Fruit fly (Drosophila melanogaster) whole organism, embryonic: ENCODE measurements around the gene TwdlX.
A peak's percentile ranks its signal among the peaks of the same experiment; 100 is the strongest.

ENCODE experiments used
- Ada2b ChIP-seq: fragments of 200-800 bp; sonication (Bioruptor generic); IDR thresholded peaks from 2 replicates; pipeline ENCODE4 v1.3.6; 2022; ENCODE audit warnings: missing biosample characterization, missing genetic modification characterization
- BEAF-32 ChIP-seq: fragments of 200-800 bp; sonication (Bioruptor generic); optimal IDR thresholded peaks from 3 replicates; lab custom pipeline; 2017; ENCODE audit warnings: missing biosample characterization, missing genetic modification characterization, mild to moderate bottlenecking, moderate library complexity, missing genetic modification reagents
- Bdp1 ChIP-seq: fragments of 200-800 bp; sonication (Bioruptor generic); optimal IDR thresholded peaks from 3 replicates; lab custom pipeline; 2016; ENCODE audit warnings: missing biosample characterization, missing genetic modification characterization
- Bgb ChIP-seq: fragments of 200-800 bp; sonication (Bioruptor generic); IDR thresholded peaks from 2 replicates; pipeline ENCODE4 v1.3.6; 2022; ENCODE audit warnings: missing biosample characterization, missing genetic modification characterization; ENCODE audit not compliant: partially characterized antibody
- CG10209 ChIP-seq: fragments of 200-800 bp; sonication (Bioruptor generic); optimal IDR thresholded peaks from 3 replicates; lab custom pipeline; 2017; ENCODE audit warnings: missing biosample characterization, mild to moderate bottlenecking, missing genetic modification characterization, missing genetic modification reagents
- CG10979 ChIP-seq: fragments of 200-800 bp; sonication (Bioruptor generic); optimal IDR thresholded peaks from 2 replicates; lab custom pipeline; 2018; ENCODE audit warnings: missing biosample characterization, mild to moderate bottlenecking, missing genetic modification characterization, moderate library complexity
- CG12236 ChIP-seq: fragments of 200-800 bp; sonication (Bioruptor generic); optimal IDR thresholded peaks from 2 replicates; lab custom pipeline; 2016; ENCODE audit warnings: missing biosample characterization, missing genetic modification characterization
- CG12744 ChIP-seq: fragments of 200-800 bp; sonication (Bioruptor generic); optimal IDR thresholded peaks from 2 replicates; lab custom pipeline; 2016; ENCODE audit warnings: missing biosample characterization, missing genetic modification characterization
- CG1603 ChIP-seq: fragments of 200-800 bp; sonication (Bioruptor generic); optimal IDR thresholded peaks from 2 replicates; lab custom pipeline; 2019; ENCODE audit warnings: missing biosample characterization, mild to moderate bottlenecking, missing genetic modification characterization, moderate library complexity
- CG17385 ChIP-seq: fragments of 200-800 bp; sonication (Bioruptor generic); optimal IDR thresholded peaks from 3 replicates; lab custom pipeline; 2018; ENCODE audit warnings: missing biosample characterization, mild to moderate bottlenecking, missing genetic modification characterization
- CG1832 ChIP-seq: fragments of 200-800 bp; sonication (Bioruptor generic); optimal IDR thresholded peaks from 2 replicates; lab custom pipeline; 2017; ENCODE audit warnings: missing biosample characterization, mild to moderate bottlenecking, missing genetic modification characterization, inconsistent platforms
- CG2199 ChIP-seq: fragments of 200-800 bp; sonication (Bioruptor generic); IDR thresholded peaks from 3 replicates; pipeline ENCODE4 v1.3.6; 2022; ENCODE audit warnings: missing biosample characterization, missing genetic modification characterization
- CG2678 ChIP-seq: fragments of 200-800 bp; sonication (Bioruptor generic); optimal IDR thresholded peaks from 3 replicates; lab custom pipeline; 2019; ENCODE audit warnings: missing biosample characterization, mild to moderate bottlenecking, missing genetic modification characterization, moderate library complexity
- CG31388 ChIP-seq: fragments of 200-800 bp; sonication (Bioruptor generic); optimal IDR thresholded peaks from 2 replicates; lab custom pipeline; 2016; ENCODE audit warnings: missing biosample characterization, missing genetic modification characterization
- CG5180 ChIP-seq: fragments of 200-800 bp; sonication (Bioruptor generic); optimal IDR thresholded peaks from 3 replicates; lab custom pipeline; 2017; ENCODE audit warnings: missing biosample characterization, missing genetic modification characterization, mild to moderate bottlenecking, moderate library complexity, missing genetic modification reagents
- CG8290 ChIP-seq, 3 experiments: fragments of 200-800 bp; sonication (Bioruptor generic); optimal IDR thresholded peaks; 2 replicates each; lab custom pipeline; 2016 to 2019; ENCODE audit warnings: missing biosample characterization in 3 of 3, missing genetic modification characterization in 3 of 3, mild to moderate bottlenecking in 2 of 3, moderate library complexity in 1 of 3
- CG9817 ChIP-seq: fragments of 200-800 bp; sonication (Bioruptor generic); optimal IDR thresholded peaks from 2 replicates; lab custom pipeline; 2018; ENCODE audit warnings: missing biosample characterization, mild to moderate bottlenecking, missing genetic modification characterization, moderate library complexity
- CG9876 ChIP-seq: fragments of 200-800 bp; sonication (Bioruptor generic); optimal IDR thresholded peaks from 2 replicates; lab custom pipeline; 2016; ENCODE audit warnings: missing biosample characterization, missing genetic modification characterization
- Deaf1 ChIP-seq: fragments of 200-800 bp; optimal IDR thresholded peaks from 3 replicates; lab custom pipeline; 2019; ENCODE audit warnings: missing biosample characterization, mild to moderate bottlenecking, missing genetic modification characterization, moderate library complexity
- Dref ChIP-seq: fragments of 200-800 bp; sonication (Bioruptor generic); IDR thresholded peaks from 2 replicates; pipeline ENCODE4 v1.3.6; 2022; ENCODE audit warnings: missing biosample characterization, missing genetic modification characterization
- E2f2 ChIP-seq: fragments of 200-800 bp; sonication (Bioruptor generic); IDR thresholded peaks from 2 replicates; pipeline ENCODE4 v1.3.6; 2022; ENCODE audit warnings: missing biosample characterization, missing genetic modification characterization
- GATAe ChIP-seq: fragments of 200-800 bp; sonication (Bioruptor generic); conservative IDR thresholded peaks from 2 replicates; pipeline ENCODE4 v1.3.6; 2022; ENCODE audit warnings: missing biosample characterization, missing genetic modification characterization
- HHEX ChIP-seq: fragments of 200-800 bp; sonication (Bioruptor generic); optimal IDR thresholded peaks from 3 replicates; lab custom pipeline; 2017; ENCODE audit warnings: missing biosample characterization, mild to moderate bottlenecking, missing genetic modification characterization, missing genetic modification reagents
- Oaz ChIP-seq: fragments of 200-800 bp; sonication (Bioruptor generic); IDR thresholded peaks from 2 replicates; pipeline ENCODE4 v1.3.6; 2022; ENCODE audit warnings: missing biosample characterization, missing genetic modification characterization
- Tbp ChIP-seq: fragments of >200 bp; optimal IDR thresholded peaks from 2 replicates; lab custom pipeline; 2018; ENCODE audit warnings: missing biosample characterization, missing genetic modification characterization
- ase ChIP-seq: fragments of 200-800 bp; sonication (Bioruptor generic); IDR thresholded peaks from 3 replicates; pipeline ENCODE4 v1.3.6; 2022; ENCODE audit warnings: missing biosample characterization, missing genetic modification characterization
- bowl ChIP-seq: fragments of 200-800 bp; sonication (Bioruptor generic); IDR thresholded peaks from 2 replicates; pipeline ENCODE4 v1.3.6; 2022; ENCODE audit warnings: missing biosample characterization, missing genetic modification characterization
- chinmo ChIP-seq: fragments of 200-800 bp; sonication (Bioruptor generic); IDR thresholded peaks from 4 replicates; pipeline ENCODE4 v1.3.6; 2022; ENCODE audit warnings: missing biosample characterization, missing genetic modification characterization; ENCODE audit not compliant: partially characterized antibody
- ci ChIP-seq: fragments of 200-800 bp; sonication (Bioruptor generic); IDR thresholded peaks from 3 replicates; pipeline ENCODE4 v1.3.6; 2022; ENCODE audit warnings: missing biosample characterization, missing genetic modification characterization
- crol ChIP-seq: fragments of 200-800 bp; sonication (Bioruptor generic); IDR thresholded peaks from 2 replicates; pipeline ENCODE4 v1.3.6; 2022; ENCODE audit warnings: missing biosample characterization, missing genetic modification characterization
- da ChIP-seq: fragments of 200-800 bp; sonication (Bioruptor generic); optimal IDR thresholded peaks from 2 replicates; lab custom pipeline; 2016; ENCODE audit warnings: missing biosample characterization, missing genetic modification characterization
- dmrt11E ChIP-seq: fragments of 200-800 bp; sonication (Bioruptor generic); optimal IDR thresholded peaks from 3 replicates; lab custom pipeline; 2018; ENCODE audit warnings: missing biosample characterization, mild to moderate bottlenecking, missing genetic modification characterization, moderate library complexity
- esg ChIP-seq: fragments of 200-800 bp; sonication (Bioruptor generic); conservative IDR thresholded peaks from 2 replicates; pipeline ENCODE4 v1.3.6; 2022; ENCODE audit warnings: missing biosample characterization, missing genetic modification characterization
- exex ChIP-seq: fragments of 200-800 bp; sonication (Bioruptor generic); optimal IDR thresholded peaks from 4 replicates; lab custom pipeline; 2018; ENCODE audit warnings: missing biosample characterization, mild to moderate bottlenecking, missing genetic modification characterization, moderate library complexity
- kah ChIP-seq: fragments of 200-800 bp; sonication (Bioruptor generic); optimal IDR thresholded peaks from 2 replicates; lab custom pipeline; 2018; ENCODE audit warnings: missing biosample characterization, mild to moderate bottlenecking, missing genetic modification characterization
- ken ChIP-seq: fragments of 200-800 bp; sonication (Bioruptor generic); IDR thresholded peaks from 3 replicates; pipeline ENCODE4 v1.3.6; 2022; ENCODE audit warnings: missing biosample characterization, missing genetic modification characterization
- mirr ChIP-seq: fragments of 200-800 bp; sonication (Bioruptor generic); optimal IDR thresholded peaks from 3 replicates; lab custom pipeline; 2018; ENCODE audit warnings: missing biosample characterization, mild to moderate bottlenecking, missing genetic modification characterization
- nau ChIP-seq: fragments of 200-800 bp; sonication (Bioruptor generic); optimal IDR thresholded peaks from 3 replicates; lab custom pipeline; 2017; ENCODE audit warnings: missing biosample characterization, mild to moderate bottlenecking, missing genetic modification characterization, missing genetic modification reagents
- oc ChIP-seq: fragments of 200-800 bp; sonication (Bioruptor generic); optimal IDR thresholded peaks from 2 replicates; lab custom pipeline; 2018; ENCODE audit warnings: missing biosample characterization, mild to moderate bottlenecking, missing genetic modification characterization, moderate library complexity
- phol ChIP-seq: fragments of 200-800 bp; sonication (Bioruptor generic); optimal IDR thresholded peaks from 3 replicates; lab custom pipeline; 2018; ENCODE audit warnings: missing biosample characterization, mild to moderate bottlenecking, missing genetic modification characterization, moderate library complexity
- pnt ChIP-seq: fragments of 200-800 bp; sonication (Bioruptor generic); optimal IDR thresholded peaks from 3 replicates; lab custom pipeline; 2016; ENCODE audit warnings: missing biosample characterization, missing genetic modification characterization
- psq ChIP-seq: fragments of 200-800 bp; sonication (Bioruptor generic); optimal IDR thresholded peaks from 2 replicates; lab custom pipeline; 2017; ENCODE audit warnings: missing biosample characterization, missing genetic modification characterization
- pzg ChIP-seq: fragments of 200-800 bp; sonication (Bioruptor generic); optimal IDR thresholded peaks from 3 replicates; lab custom pipeline; 2018; ENCODE audit warnings: missing biosample characterization, mild to moderate bottlenecking, missing genetic modification characterization, moderate library complexity
- repo ChIP-seq: fragments of 200-800 bp; sonication (Bioruptor generic); optimal IDR thresholded peaks from 2 replicates; lab custom pipeline; 2016; ENCODE audit warnings: missing biosample characterization, missing genetic modification characterization
- sc ChIP-seq, 3 experiments: fragments of >200 bp in 2 of 3; fragments of 200-800 bp in 1 of 3; sonication (Bioruptor generic) in 1 of 3; optimal IDR thresholded peaks; 2 replicates in 2 of 3; 3 replicates in 1 of 3; lab custom pipeline; 2017; ENCODE audit warnings: mild to moderate bottlenecking in 1 of 3, missing biosample characterization in 1 of 3, missing genetic modification characterization in 1 of 3, missing genetic modification reagents in 1 of 3
- stwl ChIP-seq: fragments of 200-800 bp; sonication (Bioruptor generic); optimal IDR thresholded peaks from 3 replicates; lab custom pipeline; 2018; ENCODE audit warnings: missing biosample characterization, mild to moderate bottlenecking, missing genetic modification characterization, moderate library complexity
- tup ChIP-seq: fragments of 200-800 bp; sonication (Bioruptor generic); optimal IDR thresholded peaks from 2 replicates; lab custom pipeline; 2016; ENCODE audit warnings: missing biosample characterization, mild to moderate bottlenecking, missing genetic modification characterization, moderate library complexity
- tx ChIP-seq: fragments of 200-800 bp; sonication (Bioruptor generic); optimal IDR thresholded peaks from 2 replicates; lab custom pipeline; 2016; ENCODE audit warnings: missing biosample characterization, missing genetic modification characterization

The TwdlX gene

DNA sequence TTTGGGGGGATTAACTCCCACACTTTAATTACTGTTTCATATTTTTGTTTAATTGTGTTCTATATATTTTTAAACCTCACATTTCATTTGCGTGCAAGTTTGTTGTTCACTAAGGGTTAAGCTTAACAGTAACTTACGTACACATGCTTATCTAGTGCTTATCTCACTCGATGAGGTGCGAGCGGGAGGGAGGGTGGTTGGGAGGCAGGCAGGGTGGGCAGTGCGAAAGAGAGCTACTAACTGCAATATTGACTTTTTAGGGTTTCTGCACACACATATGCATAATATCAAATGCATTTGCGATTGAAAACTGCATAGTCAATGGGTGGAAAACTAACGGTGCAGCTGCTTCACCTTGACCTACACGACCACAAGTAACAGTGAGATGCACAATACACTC is 36.4 kb upstream of the TwdlX start:
- TF ChIP-seq crol (peak; percentile 51), GATAe (GFP tag; lab: Robert Waterston, UW) (peak; percentile 68), CG9817 (tag; lab: Kevin White, UChicago) (no peak), CG1832 (GFP tag; lab: Kevin White, UChicago) (peak; percentile 13), tup (GFP tag; lab: Kevin White, UChicago) (no peak), Ada2b (GFP tag; lab: Robert Waterston, UW) (0 out of 2 replicates have a peak, but pooled peaks have one; percentile 4)

DNA sequence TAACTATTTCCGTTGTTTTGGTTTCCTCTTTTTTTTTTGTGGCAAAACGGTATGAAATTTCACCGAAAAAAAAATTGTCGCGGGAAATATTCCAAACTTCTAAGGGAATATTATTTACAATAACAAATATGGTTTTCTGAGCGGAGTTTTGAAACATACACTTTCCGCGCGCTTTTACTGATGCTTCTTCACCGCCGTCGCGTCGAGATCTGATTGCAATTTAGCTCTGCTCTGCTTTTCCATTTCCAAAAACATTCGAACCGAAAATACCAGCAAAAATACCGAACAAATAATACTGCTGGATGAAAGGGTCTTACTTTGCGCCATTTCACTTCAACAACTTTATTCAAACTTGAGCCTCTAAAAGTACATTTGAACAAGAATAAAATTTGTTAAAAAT is 35.9 kb upstream of the TwdlX start, which contains the start of gene Septin4:
Septin4 (minus strand) TSS at position 215 of the 400 bp plus-strand sequence.
- no peak for TF ChIP-seq ken (GFP tag; lab: Robert Waterston, UW)
- no peak for TF ChIP-seq Bdp1
- peak; percentile 24 for TF ChIP-seq CG5180 (GFP tag; lab: Kevin White, UChicago)
- no peak for TF ChIP-seq kah
- TF ChIP-seq CG2199 (GFP tag; lab: Robert Waterston, UW): no peak
- TF ChIP-seq dmrt11E (tag; lab: Kevin White, UChicago): no peak
- no peak for TF ChIP-seq CG2678
- no peak for TF ChIP-seq CG10209 (GFP tag; lab: Kevin White, UChicago)
- no peak for TF ChIP-seq pnt (GFP tag; lab: Kevin White, UChicago)
- TF ChIP-seq CG12236 (GFP tag; lab: Kevin White, UChicago): no peak
- no peak for TF ChIP-seq mirr (GFP tag; lab: Kevin White, UChicago)
- peak; percentile 14 for TF ChIP-seq stwl (tag; lab: Kevin White, UChicago)
- TF ChIP-seq tx (GFP tag; lab: Kevin White, UChicago): no peak
- TF ChIP-seq phol (tag; lab: Kevin White, UChicago): no peak
- no peak for TF ChIP-seq Oaz (GFP tag; lab: Robert Waterston, UW)
- TF ChIP-seq ase (GFP tag; lab: Robert Waterston, UW): no peak
- no peak for TF ChIP-seq CG9876
- no peak for TF ChIP-seq esg (GFP tag; lab: Robert Waterston, UW)
- TF ChIP-seq CG17385: peak; percentile 32
- peak; percentile 67 for TF ChIP-seq E2f2 (GFP tag; lab: Robert Waterston, UW)
- TF ChIP-seq Tbp: no peak
- peak; percentile 36 for TF ChIP-seq pzg (GFP tag; lab: Kevin White, UChicago)
- peak; percentile 19 for TF ChIP-seq CG1603
- TF ChIP-seq HHEX (GFP tag; lab: Kevin White, UChicago): no peak
- peak; percentile 28; the same call in 1 of the 3 replicates for TF ChIP-seq ci
- no peak for TF ChIP-seq bowl (GFP tag; lab: Robert Waterston, UW)
- no peak for TF ChIP-seq CG8290 (GFP tag; optimal IDR thresholded peaks at IDR 0.05; lab: Kevin White, UChicago)
- TF ChIP-seq CG8290 (tag; optimal IDR thresholded peaks at IDR 0.05; lab: Kevin White, UChicago): peak in 1 of 2 experiments; percentile 20
- TF ChIP-seq da (GFP tag; lab: Kevin White, UChicago): no peak
- no peak for TF ChIP-seq CG31388 (GFP tag; lab: Kevin White, UChicago)
- TF ChIP-seq sc (optimal IDR thresholded peaks at IDR 0.05; lab: Kevin White, UChicago): no peak
- no peak for TF ChIP-seq sc (GFP tag; optimal IDR thresholded peaks at IDR 0.05; lab: Kevin White, UChicago)
- TF ChIP-seq Deaf1 (tag; lab: Kevin White, UChicago): no peak
- TF ChIP-seq nau: no peak
- no peak for TF ChIP-seq Bgb (GFP tag; lab: Robert Waterston, UW)
- no peak for TF ChIP-seq exex (tag; lab: Kevin White, UChicago)
- TF ChIP-seq BEAF-32: no peak
- TF ChIP-seq CG12744 (GFP tag; lab: Kevin White, UChicago): no peak
- no peak for TF ChIP-seq repo
- TF ChIP-seq Dref: 0 out of 2 replicates have a peak, but pooled peaks have one; percentile 17
- TF ChIP-seq chinmo (GFP tag; lab: Robert Waterston, UW): peak; percentile 65; the same call in 1 of the 4 replicates
- no peak for TF ChIP-seq psq (GFP tag; lab: Kevin White, UChicago)
- no peak for TF ChIP-seq oc (tag; lab: Kevin White, UChicago)
- no peak for TF ChIP-seq CG10979 (tag; lab: Kevin White, UChicago)
